Worm (Caenorhabditis elegans) whole organism, L3 larva: ENCODE data around the gene xbx-5.

Source experiments
- R02D3.7 ChIP-seq: fragments of 150-350 bp; optimal IDR thresholded peaks from 2 replicates; lab custom pipeline; 2014; ENCODE audit warnings: missing biosample characterization, missing genetic modification characterization
- nhr-11 ChIP-seq: fragments of 150-350 bp; optimal IDR thresholded peaks from 2 replicates; lab custom pipeline; 2014; ENCODE audit warnings: missing biosample characterization, missing genetic modification characterization

DNA sequence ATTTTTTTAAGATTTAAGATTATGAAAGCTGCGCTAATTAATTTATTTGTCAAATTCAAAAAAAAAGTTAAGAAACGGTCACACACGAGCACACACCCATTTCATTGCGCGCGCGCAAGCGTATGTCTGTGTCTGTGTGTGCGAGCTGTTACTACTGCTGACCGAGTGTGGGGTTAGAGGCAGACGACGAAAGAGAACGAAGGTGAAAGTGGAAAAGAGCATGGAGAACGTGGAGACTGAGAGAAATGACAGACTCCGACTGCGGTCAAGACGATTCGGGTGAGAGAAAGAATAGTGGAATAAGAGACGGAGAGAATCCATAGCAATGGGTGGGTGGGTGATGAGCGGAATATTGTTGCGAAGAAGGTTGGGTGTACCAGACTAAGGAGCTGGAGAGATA is 15.9 kb upstream of the xbx-5 start:
- TF ChIP-seq nhr-11, result no peak
- TF ChIP-seq R02D3.7 (tag; lab: Kevin White, UChicago), result peak; percentile 22
